Worm (Caenorhabditis elegans) whole organism, L4 larva: Measurements from ENCODE around the gene T07D3.4.
"Not testable (repeated sequence)": the region's sequence is repeated elsewhere in the genome, so short reads cannot be mapped to it uniquely, and the experiment has no call there.

Experiments used
- D1046.2 ChIP-seq: fragments of 200-800 bp; sonication (Bioruptor generic); IDR thresholded peaks from 2 replicates; pipeline ENCODE4 v1.3.6; 2022; ENCODE audit warnings: missing genetic modification characterization, missing compliant biosample characterization
- F10B5.3 ChIP-seq: sonication (generic microtip); optimal IDR thresholded peaks from 2 replicates; lab custom pipeline; 2016; ENCODE audit warnings: mild to moderate bottlenecking, missing genetic modification characterization, missing compliant biosample characterization
- R02D3.7 ChIP-seq: fragments of 150-350 bp; sonication (generic microtip); optimal IDR thresholded peaks from 3 replicates; lab custom pipeline; 2014; ENCODE audit warnings: missing biosample characterization, missing genetic modification characterization
- ama-1 ChIP-seq: fragments of 150-350 bp; optimal IDR thresholded peaks from 2 replicates; lab custom pipeline; 2014; ENCODE audit warnings: inconsistent platforms, mixed read lengths
- ceh-32 ChIP-seq: sonication (generic microtip); optimal IDR thresholded peaks from 2 replicates; lab custom pipeline; 2016; ENCODE audit warnings: mild to moderate bottlenecking, missing genetic modification characterization, missing compliant biosample characterization; ENCODE audit not compliant: poor library complexity
- ceh-62 ChIP-seq: sonication (generic microtip); optimal IDR thresholded peaks from 2 replicates; lab custom pipeline; 2017; ENCODE audit warnings: missing biosample characterization, missing genetic modification characterization
- ceh-82 ChIP-seq: sonication (generic microtip); optimal IDR thresholded peaks from 2 replicates; lab custom pipeline; 2017; ENCODE audit warnings: missing biosample characterization, missing genetic modification characterization
- ces-1 ChIP-seq: fragments of 150-350 bp; sonication (generic microtip); optimal IDR thresholded peaks from 4 replicates; lab custom pipeline; 2014; ENCODE audit warnings: missing biosample characterization, missing genetic modification reagents, missing genetic modification characterization
- ctbp-1 ChIP-seq: fragments of 200-800 bp; sonication (Bioruptor generic); IDR thresholded peaks from 2 replicates; pipeline ENCODE4 v1.3.6; 2022; ENCODE audit warnings: missing genetic modification reagents, missing genetic modification characterization, missing compliant biosample characterization
- daf-12 ChIP-seq: fragments of 150-350 bp; optimal IDR thresholded peaks from 2 replicates; lab custom pipeline; 2014; ENCODE audit warnings: missing biosample characterization, missing genetic modification reagents, missing genetic modification characterization
- daf-16 ChIP-seq, 3 experiments: sonication (generic microtip); optimal IDR thresholded peaks; 2 replicates each; lab custom pipeline; 2016 to 2017; ENCODE audit warnings: missing genetic modification characterization in 3 of 3, missing genetic modification reagents in 3 of 3, mild to moderate bottlenecking in 2 of 3, missing compliant biosample characterization in 2 of 3, missing biosample characterization in 1 of 3, moderate library complexity in 1 of 3
- daf-19 ChIP-seq: fragments of 200-800 bp; sonication (Bioruptor generic); conservative IDR thresholded peaks from 2 replicates; pipeline ENCODE4 v1.3.6; 2022; ENCODE audit warnings: missing genetic modification characterization, missing compliant biosample characterization
- dmd-6 ChIP-seq: fragments of 200-800 bp; sonication (Bioruptor generic); IDR thresholded peaks from 2 replicates; pipeline ENCODE4 v1.3.6; 2022; ENCODE audit warnings: missing genetic modification reagents, missing genetic modification characterization, missing compliant biosample characterization
- dpl-1 ChIP-seq: fragments of 150-350 bp; optimal IDR thresholded peaks from 2 replicates; lab custom pipeline; 2014; ENCODE audit warnings: missing biosample characterization, missing genetic modification reagents, missing genetic modification characterization
- duxl-1 ChIP-seq: sonication (generic microtip); optimal IDR thresholded peaks from 2 replicates; lab custom pipeline; 2016; ENCODE audit warnings: mild to moderate bottlenecking, missing genetic modification characterization, moderate library complexity, missing compliant biosample characterization; ENCODE audit not compliant: poor library complexity
- egl-27 ChIP-seq: sonication (generic microtip); optimal IDR thresholded peaks from 3 replicates; lab custom pipeline; 2017; ENCODE audit warnings: missing biosample characterization, missing genetic modification reagents, missing genetic modification characterization
- egl-43 ChIP-seq: fragments of 200-800 bp; sonication (Bioruptor generic); IDR thresholded peaks from 2 replicates; pipeline ENCODE4 v1.3.6; 2022; ENCODE audit warnings: missing genetic modification reagents, missing genetic modification characterization, missing compliant biosample characterization
- hlh-30 ChIP-seq: sonication (generic microtip); optimal IDR thresholded peaks from 2 replicates; lab custom pipeline; 2017; ENCODE audit warnings: antibody characterized with exemption, mild to moderate bottlenecking, missing genetic modification characterization, missing compliant biosample characterization; ENCODE audit not compliant: insufficient read depth
- lim-7 ChIP-seq: fragments of 200-800 bp; sonication (Bioruptor generic); IDR thresholded peaks from 2 replicates; pipeline ENCODE4 v1.3.6; 2022; ENCODE audit warnings: missing genetic modification characterization, missing compliant biosample characterization
- lin-13 ChIP-seq: fragments of 150-350 bp; optimal IDR thresholded peaks from 2 replicates; lab custom pipeline; 2014; ENCODE audit warnings: missing biosample characterization, missing genetic modification reagents, missing genetic modification characterization
- lin-29 ChIP-seq: fragments of 200-800 bp; sonication (Bioruptor generic); IDR thresholded peaks from 2 replicates; pipeline ENCODE4 v1.3.6; 2022; ENCODE audit warnings: missing genetic modification reagents, missing genetic modification characterization, missing compliant biosample characterization
- lsy-2 ChIP-seq, 2 experiments: fragments of 150-350 bp in 1 of 2; sonication (generic microtip) in 1 of 2; optimal IDR thresholded peaks; 2 replicates each; lab custom pipeline; 2014 to 2017; ENCODE audit warnings: missing biosample characterization in 2 of 2, missing genetic modification characterization in 2 of 2
- mep-1 ChIP-seq: fragments of 150-350 bp; sonication (generic microtip); optimal IDR thresholded peaks from 3 replicates; lab custom pipeline; 2014; ENCODE audit warnings: missing biosample characterization, missing genetic modification characterization
- mes-2 ChIP-seq: sonication (generic microtip); optimal IDR thresholded peaks from 2 replicates; lab custom pipeline; 2016; ENCODE audit warnings: missing genotype, mild to moderate bottlenecking, missing genetic modification characterization, missing compliant biosample characterization; ENCODE audit not compliant: poor library complexity, severe bottlenecking
- mxl-2 ChIP-seq: fragments of 200-800 bp; sonication (Bioruptor generic); conservative IDR thresholded peaks from 2 replicates; pipeline ENCODE4 v1.3.6; 2022; ENCODE audit warnings: missing genetic modification reagents, missing genetic modification characterization, missing compliant biosample characterization
- mxl-3 ChIP-seq: fragments of 200-800 bp; sonication (Bioruptor generic); optimal IDR thresholded peaks from 2 replicates; lab custom pipeline; 2018; ENCODE audit warnings: mild to moderate bottlenecking, missing genetic modification characterization, missing compliant biosample characterization
- nhr-11 ChIP-seq: fragments of 150-350 bp; optimal IDR thresholded peaks from 2 replicates; lab custom pipeline; 2014; ENCODE audit warnings: missing biosample characterization, missing genetic modification characterization
- nhr-25 ChIP-seq: sonication (generic microtip); optimal IDR thresholded peaks from 2 replicates; lab custom pipeline; 2017; ENCODE audit warnings: missing genetic modification characterization, mild to moderate bottlenecking, missing compliant biosample characterization, antibody characterized with exemption, moderate library complexity, borderline replicate concordance; ENCODE audit not compliant: insufficient read depth
- nhr-28 ChIP-seq: fragments of 150-350 bp; optimal IDR thresholded peaks from 2 replicates; lab custom pipeline; 2014; ENCODE audit warnings: missing biosample characterization, missing genetic modification characterization
- nhr-6 ChIP-seq: fragments of 150-350 bp; optimal IDR thresholded peaks from 2 replicates; lab custom pipeline; 2014; ENCODE audit warnings: missing biosample characterization, missing genetic modification characterization
- nhr-77 ChIP-seq: fragments of 150-350 bp; optimal IDR thresholded peaks from 2 replicates; lab custom pipeline; 2014; ENCODE audit warnings: missing biosample characterization, missing genetic modification characterization
- rbr-2 ChIP-seq: sonication (generic microtip); optimal IDR thresholded peaks from 2 replicates; lab custom pipeline; 2016; ENCODE audit warnings: missing genotype, missing genetic modification characterization, missing compliant biosample characterization
- snpc-1.2 ChIP-seq: fragments of 200-800 bp; sonication (Bioruptor generic); IDR thresholded peaks from 2 replicates; pipeline ENCODE4 v1.3.6; 2022; ENCODE audit warnings: missing genetic modification reagents, missing genetic modification characterization, missing compliant biosample characterization
- tra-1 ChIP-seq: fragments of 200-800 bp; sonication (Bioruptor generic); IDR thresholded peaks from 2 replicates; pipeline ENCODE4 v1.3.6; 2022; ENCODE audit warnings: missing genetic modification reagents, missing genetic modification characterization, missing compliant biosample characterization
- unc-130 ChIP-seq: sonication (generic microtip); optimal IDR thresholded peaks from 2 replicates; lab custom pipeline; 2016; ENCODE audit warnings: missing genetic modification reagents, missing genetic modification characterization, missing compliant biosample characterization
- unc-39 ChIP-seq: sonication (generic microtip); optimal IDR thresholded peaks from 2 replicates; lab custom pipeline; 2017; ENCODE audit warnings: missing biosample characterization, missing genetic modification characterization
- zip-2 ChIP-seq: fragments of 150-350 bp; optimal IDR thresholded peaks from 2 replicates; lab custom pipeline; 2014; ENCODE audit warnings: missing biosample characterization, missing genetic modification characterization
- ztf-11 ChIP-seq: fragments of 150-350 bp; optimal IDR thresholded peaks from 2 replicates; lab custom pipeline; 2014; ENCODE audit warnings: missing biosample characterization, missing genetic modification characterization

Gene T07D3.4

ce11 chrII:848519-848918 lies 39.6 kb upstream of the T07D3.4 start, which contains the start of the genes acdh-9 and F28A10.13 (continued):
- TF ChIP-seq duxl-1 (tag; lab: Kevin White, UChicago) (peak; percentile 46), lsy-2 (tag; optimal IDR thresholded peaks at IDR 0.05; lab: Kevin White, UChicago) (peak in 1 of 2 experiments; percentile 58), ceh-62 (no peak), daf-16 (GFP tag; optimal IDR thresholded peaks at IDR 0.05; lab: Kevin White, UChicago) (no peak), daf-16 (tag; optimal IDR thresholded peaks at IDR 0.05; lab: Kevin White, UChicago) (peak; percentile 73), lin-29 (GFP tag; lab: Robert Waterston, UW) (no peak), rbr-2 (tag; lab: Kevin White, UChicago) (no peak), nhr-25 (tag; lab: Kevin White, UChicago) (no peak), unc-39 (tag; lab: Kevin White, UChicago) (no peak), ama-1 (lab: Kevin White, UChicago) (peak; percentile 46), daf-19 (GFP tag; lab: Robert Waterston, UW) (no peak), hlh-30 (tag; lab: Kevin White, UChicago) (peak; percentile 86), nhr-11 (peak; percentile 51), dpl-1 (GFP tag; lab: Kevin White, UChicago) (peak; percentile 2), mep-1 (tag; lab: Kevin White, UChicago) (peak; percentile 84), ctbp-1 (GFP tag; lab: Robert Waterston, UW) (no peak), ceh-82 (tag; lab: Kevin White, UChicago) (no peak), nhr-28 (tag; lab: Kevin White, UChicago) (peak; percentile 83), nhr-77 (tag; lab: Kevin White, UChicago) (peak; percentile 36), egl-27 (tag; lab: Kevin White, UChicago) (no peak), R02D3.7 (tag; lab: Kevin White, UChicago) (no peak), lin-13 (GFP tag; lab: Kevin White, UChicago) (no peak), F10B5.3 (no peak), dmd-6 (peak; percentile 83), daf-12 (tag; lab: Kevin White, UChicago) (no peak), snpc-1.2 (GFP tag; lab: Robert Waterston, UW) (no peak), ces-1 (GFP tag; lab: Kevin White, UChicago) (no peak), mes-2 (tag; lab: Kevin White, UChicago) (peak; percentile 54)

ce11 chrII:850567-850966 lies 37.5 kb upstream of the T07D3.4 start, which contains the start of gene F28A10.5:
TSS of gene F28A10.5 (minus strand) at chrII:850667.
- TF ChIP-seq mxl-3 (GFP tag; lab: Kevin White, UChicago); nhr-6; egl-43 (GFP tag; lab: Robert Waterston, UW): not testable (repeated sequence)
- TF ChIP-seq, all 104 proteins: peak for 0; not testable (repeated sequence) for 104

DNA sequence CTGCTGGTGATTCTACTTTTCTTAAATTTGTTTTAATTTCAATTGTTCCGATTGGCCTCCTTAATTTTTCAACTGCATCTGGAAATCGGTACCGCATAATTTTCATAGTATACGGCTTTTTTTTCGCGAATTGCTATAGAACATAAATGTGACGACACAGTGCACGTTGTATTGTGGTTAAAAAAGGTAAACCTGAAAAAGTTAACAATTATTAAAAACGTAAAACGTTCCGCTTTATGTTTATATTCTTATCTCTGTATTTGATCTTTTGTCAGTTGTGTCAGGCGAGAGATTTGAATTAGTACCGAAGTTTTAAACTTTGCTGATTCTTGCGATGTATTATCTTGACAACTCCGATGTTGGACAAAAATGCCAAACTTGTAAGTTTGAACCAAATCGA lies 26.5 kb upstream of the T07D3.4 start, which contains the start of gene Y46B2A.4:
Gene Y46B2A.4, plus strand, starts transcription at position 301 of the 400 bp plus-strand sequence.
- no peak for TF ChIP-seq daf-16 (GFP tag; optimal IDR thresholded peaks at IDR 0.05; lab: Kevin White, UChicago)
- no peak for TF ChIP-seq daf-16 (tag; optimal IDR thresholded peaks at IDR 0.05; lab: Kevin White, UChicago)
- no peak for TF ChIP-seq tra-1 (GFP tag; lab: Robert Waterston, UW)
- no peak for TF ChIP-seq nhr-28 (tag; lab: Kevin White, UChicago)
- TF ChIP-seq unc-130 (GFP tag; lab: Kevin White, UChicago) = no peak
- TF ChIP-seq nhr-6 = no peak
- TF ChIP-seq lim-7 = no peak
- TF ChIP-seq unc-39 (tag; lab: Kevin White, UChicago) = no peak
- TF ChIP-seq D1046.2 (GFP tag; lab: Robert Waterston, UW) = no peak
- no peak for TF ChIP-seq ceh-32 (tag; lab: Kevin White, UChicago)
- TF ChIP-seq zip-2 = no peak
- TF ChIP-seq mxl-2 (GFP tag; lab: Robert Waterston, UW) = no peak
- no peak for TF ChIP-seq ztf-11 (tag; lab: Kevin White, UChicago)
